Worm (Caenorhabditis elegans) whole organism, L4 larva: ENCODE results near the gene F20C5.11.
"Not testable (repeated sequence)": the region's sequence is repeated elsewhere in the genome, so short reads cannot be mapped to it uniquely, and the experiment has no call there.

Experiments used
- lin-39 ChIP-seq: fragments of 150-350 bp; optimal IDR thresholded peaks from 2 replicates; lab custom pipeline; 2014; ENCODE audit warnings: missing biosample characterization, missing genetic modification reagents, missing genetic modification characterization
- nhr-28 ChIP-seq: fragments of 150-350 bp; optimal IDR thresholded peaks from 2 replicates; lab custom pipeline; 2014; ENCODE audit warnings: missing biosample characterization, missing genetic modification characterization
- ztf-11 ChIP-seq: fragments of 150-350 bp; optimal IDR thresholded peaks from 2 replicates; lab custom pipeline; 2014; ENCODE audit warnings: missing biosample characterization, missing genetic modification characterization

DNA sequence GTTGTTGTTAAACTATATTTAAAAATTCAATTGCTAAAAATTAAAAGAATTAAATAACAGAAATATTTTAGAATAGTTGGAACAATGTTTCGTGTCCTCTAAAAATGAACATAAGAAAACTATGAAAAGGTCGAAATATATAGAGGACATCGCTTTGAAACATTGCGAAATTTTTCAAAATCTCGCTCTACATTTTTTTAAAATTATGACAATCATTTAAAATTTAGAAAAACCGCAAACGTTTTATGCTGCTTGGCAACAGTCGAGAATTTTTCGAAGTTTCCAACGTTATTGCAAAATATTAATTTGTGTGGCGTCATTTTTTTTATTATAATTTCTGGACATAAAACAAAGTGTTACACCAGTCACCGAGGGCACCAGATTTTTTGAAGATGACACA lies 46.8 kb downstream of the F20C5.11 start, which contains the start of the genes parg-2 and ipla-5:
- not testable (repeated sequence) for TF ChIP-seq nhr-28, lin-39, ztf-11 (tag; lab: Kevin White, UChicago)
